Worm (Caenorhabditis elegans): Measurements from ENCODE around the gene nrx-1.

DNA sequence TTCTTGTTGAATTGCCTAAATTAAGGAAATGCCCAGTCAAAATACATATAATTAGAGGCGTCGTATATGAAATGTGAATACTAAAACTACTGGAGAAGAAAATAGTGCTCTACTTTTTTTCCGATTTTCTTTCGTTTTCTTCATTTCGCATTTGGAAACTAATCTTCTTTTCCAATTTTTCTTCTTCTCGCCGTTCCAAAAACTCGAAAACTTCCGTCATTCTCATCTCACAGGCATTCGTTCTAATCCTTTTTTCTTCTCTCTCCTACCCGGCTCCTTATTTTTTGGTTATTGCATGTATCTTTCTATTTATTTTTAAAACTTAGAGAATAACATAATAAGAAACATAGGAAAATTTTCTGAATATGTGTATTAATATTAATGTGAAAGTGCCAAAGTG lies 8.1 kb downstream of the nrx-1 start:
- TF ChIP-seq unc-62 (GFP tag; optimal IDR thresholded peaks at IDR 0.05) (no peak), nhr-77 (tag; optimal IDR thresholded peaks at IDR 0.05) (no peak), nhr-237 (tag; optimal IDR thresholded peaks at IDR 0.05) (no peak), fos-1 (tag; optimal IDR thresholded peaks at IDR 0.05) (no peak), ztf-11 (tag; optimal IDR thresholded peaks at IDR 0.05) (no peak), snpc-4 (tag; optimal IDR thresholded peaks at IDR 0.05) (no peak), egl-27 (tag; optimal IDR thresholded peaks at IDR 0.05) (no peak), unc-39 (tag; optimal IDR thresholded peaks at IDR 0.05) (no peak)
